Worm (Caenorhabditis elegans): ENCODE data around the gene F14H12.8.

ce11 chrX:4364877-4365276, at the start of gene F14H12.8:
- TF ChIP-seq ztf-11 (tag; optimal IDR thresholded peaks at IDR 0.05) (no peak), fos-1 (tag; optimal IDR thresholded peaks at IDR 0.05) (no peak), eor-1 (tag; optimal IDR thresholded peaks at IDR 0.05) (no peak), ama-1 (optimal IDR thresholded peaks at IDR 0.05) (no peak), fkh-10 (GFP tag; optimal IDR thresholded peaks at IDR 0.05) (no peak), tbx-2 (tag; optimal IDR thresholded peaks at IDR 0.05) (no peak), elt-1 (tag; optimal IDR thresholded peaks at IDR 0.05) (no peak)
